Worm (Caenorhabditis elegans) whole organism, midembryonic: ENCODE data around the gene H03G16.5.

Experiments used
- T22C8.4 ChIP-seq: fragments of 200-800 bp; sonication (Bioruptor generic); IDR thresholded peaks from 2 replicates; pipeline ENCODE4 v1.3.6; 2022; ENCODE audit warnings: missing genetic modification characterization, missing compliant biosample characterization
- cog-1 ChIP-seq: sonication (generic microtip); optimal IDR thresholded peaks from 2 replicates; lab custom pipeline; 2016; ENCODE audit warnings: missing genetic modification characterization, missing compliant biosample characterization
- flt-1 ChIP-seq: fragments of 200-800 bp; sonication (Bioruptor generic); IDR thresholded peaks from 2 replicates; pipeline ENCODE4 v1.3.6; 2022; ENCODE audit warnings: missing genetic modification characterization, missing compliant biosample characterization
- klf-2 ChIP-seq: fragments of 200-800 bp; sonication (Bioruptor generic); conservative IDR thresholded peaks from 2 replicates; pipeline ENCODE4 v1.3.6; 2022; ENCODE audit warnings: missing genetic modification reagents, missing genetic modification characterization, missing compliant biosample characterization
- med-1 ChIP-seq: sonication (generic microtip); optimal IDR thresholded peaks from 2 replicates; lab custom pipeline; 2017; ENCODE audit warnings: missing genetic modification characterization, mild to moderate bottlenecking, missing compliant biosample characterization, antibody characterized with exemption, missing genetic modification reagents; ENCODE audit not compliant: insufficient read depth
- ref-1 ChIP-seq: fragments of 200-800 bp; sonication (Bioruptor generic); conservative IDR thresholded peaks from 2 replicates; pipeline ENCODE4 v1.3.6; 2022; ENCODE audit warnings: missing genetic modification reagents, missing genetic modification characterization, missing compliant biosample characterization
- tab-1 ChIP-seq: fragments of 200-800 bp; sonication (Bioruptor generic); IDR thresholded peaks from 2 replicates; pipeline ENCODE4 v1.3.6; 2022; ENCODE audit warnings: missing genetic modification characterization, missing compliant biosample characterization
- ztf-23 ChIP-seq: fragments of 200-800 bp; sonication (Bioruptor generic); IDR thresholded peaks from 2 replicates; pipeline ENCODE4 v1.3.6; 2022; ENCODE audit warnings: missing genetic modification reagents, missing genetic modification characterization, missing compliant biosample characterization
- ztf-29 ChIP-seq: fragments of 200-800 bp; sonication (Bioruptor generic); IDR thresholded peaks from 2 replicates; pipeline ENCODE4 v1.3.6; 2022; ENCODE audit warnings: missing genetic modification reagents, missing genetic modification characterization, missing compliant biosample characterization

The H03G16.5 gene

ce11 chrX:15072877-15073276 is 16.2 kb upstream of the H03G16.5 start:
- TF ChIP-seq ztf-29 (GFP tag; lab: Robert Waterston, UW), result no peak
- TF ChIP-seq ztf-23, result no peak
- TF ChIP-seq ref-1, result no peak
- no peak for TF ChIP-seq T22C8.4
- no peak for TF ChIP-seq klf-2 (GFP tag; lab: Robert Waterston, UW)
- TF ChIP-seq flt-1 (GFP tag; lab: Robert Waterston, UW), result no peak
- no peak for TF ChIP-seq tab-1 (GFP tag; lab: Robert Waterston, UW)
- no peak for TF ChIP-seq cog-1 (tag; lab: Kevin White, UChicago)
- no peak for TF ChIP-seq med-1 (GFP tag; lab: Kevin White, UChicago)

ce11 chrX:15070137-15070536 is 13.5 kb upstream of the H03G16.5 start:
- TF ChIP-seq T22C8.4 (no peak), med-1 (GFP tag; lab: Kevin White, UChicago) (no peak), flt-1 (GFP tag; lab: Robert Waterston, UW) (no peak), ztf-29 (GFP tag; lab: Robert Waterston, UW) (no peak), ref-1 (no peak), ztf-23 (no peak), tab-1 (GFP tag; lab: Robert Waterston, UW) (no peak), klf-2 (GFP tag; lab: Robert Waterston, UW) (no peak)

- no peak for TF ChIP-seq flt-1 (GFP tag; lab: Robert Waterston, UW)
- no peak for TF ChIP-seq ref-1
- no peak for TF ChIP-seq klf-2 (GFP tag; lab: Robert Waterston, UW)
- no peak for TF ChIP-seq ztf-23
- no peak for TF ChIP-seq cog-1 (tag; lab: Kevin White, UChicago)
- no peak for TF ChIP-seq med-1 (GFP tag; lab: Kevin White, UChicago)
- no peak for TF ChIP-seq ztf-29 (GFP tag; lab: Robert Waterston, UW)
- TF ChIP-seq T22C8.4, result no peak
- no peak for TF ChIP-seq tab-1 (GFP tag; lab: Robert Waterston, UW)
Observed at ce11 chrX:15069242-15069641, 12.6 kb upstream of the H03G16.5 start, which contains the start of gene mam-6. Gene mam-6 (minus strand): TSS chrX:15069342.

- TF ChIP-seq tab-1 (GFP tag; lab: Robert Waterston, UW) (no peak), ztf-29 (GFP tag; lab: Robert Waterston, UW) (no peak), T22C8.4 (no peak), ref-1 (no peak), flt-1 (GFP tag; lab: Robert Waterston, UW) (no peak)
Observed at ce11 chrX:15060303-15060702, 3.7 kb upstream of the H03G16.5 start, which contains the start of gene fbxa-96. Gene fbxa-96 (minus strand): TSS chrX:15060403.

ce11 chrX:15057900-15058299 is 1.3 kb upstream of the H03G16.5 start:
- TF ChIP-seq flt-1 (GFP tag; lab: Robert Waterston, UW) (no peak), ztf-23 (no peak), klf-2 (GFP tag; lab: Robert Waterston, UW) (no peak), cog-1 (tag; lab: Kevin White, UChicago) (no peak), tab-1 (GFP tag; lab: Robert Waterston, UW) (no peak)

ce11 chrX:15055914-15056313 is 723 bp downstream of the H03G16.5 start, which contains the start of gene H03G16.7:
Gene H03G16.7 (minus strand): TSS chrX:15056014.
- no peak for TF ChIP-seq tab-1 (GFP tag; lab: Robert Waterston, UW)
- TF ChIP-seq ref-1, result no peak
- TF ChIP-seq T22C8.4, result no peak
- no peak for TF ChIP-seq flt-1 (GFP tag; lab: Robert Waterston, UW)
- no peak for TF ChIP-seq klf-2 (GFP tag; lab: Robert Waterston, UW)
- TF ChIP-seq ztf-29 (GFP tag; lab: Robert Waterston, UW), result no peak
- no peak for TF ChIP-seq cog-1 (tag; lab: Kevin White, UChicago)
- no peak for TF ChIP-seq med-1 (GFP tag; lab: Kevin White, UChicago)
- TF ChIP-seq ztf-23, result no peak

ce11 chrX:15053223-15053933 is 3.3 kb downstream of the H03G16.5 start, which contains the start of gene H03G16.1:
Gene H03G16.1 (plus strand): TSS chrX:15053883.
- no peak for TF ChIP-seq ztf-29 (GFP tag; lab: Robert Waterston, UW)
- TF ChIP-seq med-1 (GFP tag; lab: Kevin White, UChicago), result no peak
- TF ChIP-seq ref-1, result no peak
- no peak for TF ChIP-seq klf-2 (GFP tag; lab: Robert Waterston, UW)
- no peak for TF ChIP-seq tab-1 (GFP tag; lab: Robert Waterston, UW)
- TF ChIP-seq T22C8.4, result no peak
- TF ChIP-seq flt-1 (GFP tag; lab: Robert Waterston, UW), result no peak

DNA sequence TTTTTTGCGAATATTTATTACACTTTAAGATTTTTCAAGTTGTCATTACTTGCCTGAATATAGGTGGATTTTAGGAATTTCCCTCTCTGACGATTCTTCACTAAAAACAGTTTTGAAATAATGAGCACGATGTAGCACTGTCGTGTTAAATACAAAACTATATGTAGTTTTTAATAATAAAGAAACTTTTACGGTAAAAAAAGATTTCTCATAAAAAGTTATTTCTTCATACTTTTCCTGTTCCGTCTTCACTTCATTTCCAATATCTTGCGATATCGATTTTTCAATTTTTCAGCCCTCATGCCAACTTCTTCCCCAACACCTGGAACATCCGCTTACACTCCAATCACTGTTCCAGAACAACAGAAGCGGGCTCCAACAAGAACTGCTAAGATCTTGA is 4.3 kb downstream of the H03G16.5 start, which contains the start of gene H03G16.6:
H03G16.6 (plus strand) TSS at position 301 of the 400 bp plus-strand sequence.
- TF ChIP-seq ztf-29 (GFP tag; lab: Robert Waterston, UW), result no peak
- TF ChIP-seq ztf-23, result no peak
- TF ChIP-seq cog-1 (tag; lab: Kevin White, UChicago), result no peak
- no peak for TF ChIP-seq flt-1 (GFP tag; lab: Robert Waterston, UW)
- TF ChIP-seq T22C8.4, result no peak
- no peak for TF ChIP-seq tab-1 (GFP tag; lab: Robert Waterston, UW)
- no peak for TF ChIP-seq med-1 (GFP tag; lab: Kevin White, UChicago)
- no peak for TF ChIP-seq klf-2 (GFP tag; lab: Robert Waterston, UW)
- TF ChIP-seq ref-1, result no peak

DNA sequence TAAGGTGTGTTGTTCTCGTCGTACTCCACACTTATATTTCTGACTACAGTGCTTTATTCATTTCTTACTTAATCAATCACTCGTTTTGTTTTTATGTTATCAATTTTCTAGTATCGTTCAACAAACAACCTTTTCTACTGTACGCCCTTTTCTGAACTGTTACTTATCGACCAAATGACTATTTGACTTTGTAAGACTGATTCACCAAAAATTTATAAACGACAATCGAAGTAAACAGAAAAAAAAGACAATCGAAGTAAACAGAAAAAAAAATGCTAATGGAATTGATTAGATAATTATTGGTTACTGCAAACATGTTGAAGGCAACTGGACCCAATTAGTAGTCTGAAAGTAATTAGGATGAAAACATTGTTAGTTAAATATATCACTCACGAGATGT is 6.6 kb downstream of the H03G16.5 start:
- TF ChIP-seq ref-1 (no peak), med-1 (GFP tag; lab: Kevin White, UChicago) (no peak), ztf-23 (no peak), T22C8.4 (no peak), ztf-29 (GFP tag; lab: Robert Waterston, UW) (no peak), tab-1 (GFP tag; lab: Robert Waterston, UW) (no peak), flt-1 (GFP tag; lab: Robert Waterston, UW) (no peak), klf-2 (GFP tag; lab: Robert Waterston, UW) (no peak), cog-1 (tag; lab: Kevin White, UChicago) (no peak)
